Worm (Caenorhabditis elegans) whole organism, L4 larva: ENCODE measurements around the gene T28D9.16.

ENCODE experiments used
- ZK546.5 ChIP-seq, 2 experiments: sonication (generic microtip); optimal IDR thresholded peaks; 2 replicates each; lab custom pipeline; 2017; ENCODE audit warnings: missing biosample characterization in 2 of 2, missing genetic modification characterization in 2 of 2
- ceh-62 ChIP-seq: sonication (generic microtip); optimal IDR thresholded peaks from 2 replicates; lab custom pipeline; 2017; ENCODE audit warnings: missing biosample characterization, missing genetic modification characterization
- mdt-29 ChIP-seq: fragments of 200-800 bp; sonication (Bioruptor generic); IDR thresholded peaks from 2 replicates; pipeline ENCODE4 v1.3.6; 2022; ENCODE audit warnings: missing genetic modification reagents, missing genetic modification characterization, missing compliant biosample characterization
- nhr-76 ChIP-seq: fragments of 150-350 bp; optimal IDR thresholded peaks from 2 replicates; lab custom pipeline; 2014; ENCODE audit warnings: missing biosample characterization, missing genetic modification characterization
- skn-1 ChIP-seq: fragments of 150-350 bp; optimal IDR thresholded peaks from 2 replicates; lab custom pipeline; 2014; ENCODE audit warnings: missing biosample characterization, missing genetic modification characterization
- snpc-1.2 ChIP-seq: fragments of 200-800 bp; sonication (Bioruptor generic); IDR thresholded peaks from 2 replicates; pipeline ENCODE4 v1.3.6; 2022; ENCODE audit warnings: missing genetic modification reagents, missing genetic modification characterization, missing compliant biosample characterization
- snpc-4 ChIP-seq: fragments of 150-350 bp; optimal IDR thresholded peaks from 2 replicates; lab custom pipeline; 2014; ENCODE audit warnings: missing biosample characterization, missing genetic modification characterization
- ztf-7 ChIP-seq: fragments of 150-350 bp; optimal IDR thresholded peaks from 2 replicates; lab custom pipeline; 2014; ENCODE audit warnings: missing biosample characterization, missing genetic modification characterization

ce11 chrII:6496496-6496895 is 21.0 kb downstream of the T28D9.16 start:
- no peak for TF ChIP-seq mdt-29 (GFP tag; lab: Robert Waterston, UW)
- TF ChIP-seq ztf-7 (tag; lab: Kevin White, UChicago) = no peak
- TF ChIP-seq nhr-76 (tag; lab: Kevin White, UChicago) = no peak
- no peak for TF ChIP-seq skn-1 (tag; lab: Kevin White, UChicago)
- TF ChIP-seq ZK546.5 (tag; optimal IDR thresholded peaks at IDR 0.05; lab: Kevin White, UChicago) = no peak
- TF ChIP-seq ceh-62 (tag; lab: Kevin White, UChicago) = no peak
- TF ChIP-seq snpc-1.2 = no peak
- no peak for TF ChIP-seq snpc-4 (tag; lab: Kevin White, UChicago)
